Worm (Caenorhabditis elegans): ENCODE data around the gene K02E11.6.

Gene K02E11.6

DNA sequence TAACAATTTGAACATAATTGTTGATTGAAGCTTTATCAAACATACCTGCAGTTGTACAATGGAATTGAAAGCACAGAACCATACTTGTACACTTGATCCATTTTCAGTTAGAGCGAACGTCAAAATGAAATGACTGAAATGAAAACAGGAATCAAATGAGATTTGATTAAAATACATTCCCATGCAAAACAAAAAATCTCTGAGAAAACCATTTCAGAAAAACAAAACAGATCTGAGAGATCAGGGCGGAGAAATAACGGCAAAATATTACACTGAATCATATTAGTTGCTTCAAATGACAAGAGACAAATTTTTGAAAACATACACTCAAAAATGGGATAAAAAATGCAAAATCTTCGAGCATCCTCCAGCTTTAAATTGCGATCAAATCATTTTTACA is 31.2 kb downstream of the K02E11.6 start, which contains the start of gene srt-33:
Gene srt-33 (minus strand): TSS at position 101 of the 400 bp plus-strand sequence.
- TF ChIP-seq drap-1 (GFP tag; optimal IDR thresholded peaks at IDR 0.05) = no peak
- TF ChIP-seq ztf-11 (tag; optimal IDR thresholded peaks at IDR 0.05) = no peak
- no peak for TF ChIP-seq unc-62 (GFP tag; optimal IDR thresholded peaks at IDR 0.05)
- TF ChIP-seq hlh-1 (tag; optimal IDR thresholded peaks at IDR 0.05) = no peak
- TF ChIP-seq sptf-1 (tag; optimal IDR thresholded peaks at IDR 0.05) = no peak
- TF ChIP-seq mab-5 (tag; optimal IDR thresholded peaks at IDR 0.05) = no peak
- TF ChIP-seq blmp-1 (tag; optimal IDR thresholded peaks at IDR 0.05) = no peak
- no peak for TF ChIP-seq pha-4 (tag; optimal IDR thresholded peaks at IDR 0.05)
- no peak for TF ChIP-seq bed-3 (GFP tag; optimal IDR thresholded peaks at IDR 0.05)
- no peak for TF ChIP-seq nhr-12 (tag; optimal IDR thresholded peaks at IDR 0.05)
- TF ChIP-seq nhr-76 (tag; optimal IDR thresholded peaks at IDR 0.05) = no peak

DNA sequence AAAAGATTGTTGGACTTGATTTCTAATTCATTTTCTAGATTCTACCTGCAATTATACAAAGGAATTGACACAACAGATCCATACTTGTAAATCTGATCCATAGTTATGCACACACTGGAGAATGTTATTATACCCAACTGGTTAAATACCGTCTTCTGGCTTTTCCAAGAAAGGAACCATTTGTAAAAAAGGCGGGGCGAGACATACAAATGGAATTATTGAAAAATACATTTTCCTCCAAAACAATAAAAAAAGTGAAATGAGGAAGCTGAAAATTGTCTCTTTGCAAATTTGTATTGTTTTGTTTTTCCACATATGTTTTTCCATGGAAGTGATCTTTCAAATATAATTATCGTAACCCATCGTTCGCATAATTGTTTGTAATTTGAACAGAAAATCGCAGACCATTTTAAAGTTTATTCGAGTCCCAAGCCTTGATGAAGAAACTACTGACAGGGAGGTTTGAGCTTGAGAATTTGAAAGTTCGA is 33.7 kb downstream of the K02E11.6 start, which contains the start of the genes srt-74 and F40G12.9:
Gene srt-74 (minus strand): TSS at position 101 of the 488 bp plus-strand sequence.
Gene F40G12.9 (plus strand): TSS at position 438 of the 488 bp plus-strand sequence.
- no peak for TF ChIP-seq elt-1 (tag; optimal IDR thresholded peaks at IDR 0.05; ENCODE audit: borderline replicate concordance, insufficient read depth)
- no peak for TF ChIP-seq sem-2 (GFP tag; optimal IDR thresholded peaks at IDR 0.05)
- TF ChIP-seq bed-3 (GFP tag; optimal IDR thresholded peaks at IDR 0.05) = no peak
- no peak for TF ChIP-seq ceh-83 (GFP tag; optimal IDR thresholded peaks at IDR 0.05)
- no peak for TF ChIP-seq flh-1 (GFP tag; optimal IDR thresholded peaks at IDR 0.05)

DNA sequence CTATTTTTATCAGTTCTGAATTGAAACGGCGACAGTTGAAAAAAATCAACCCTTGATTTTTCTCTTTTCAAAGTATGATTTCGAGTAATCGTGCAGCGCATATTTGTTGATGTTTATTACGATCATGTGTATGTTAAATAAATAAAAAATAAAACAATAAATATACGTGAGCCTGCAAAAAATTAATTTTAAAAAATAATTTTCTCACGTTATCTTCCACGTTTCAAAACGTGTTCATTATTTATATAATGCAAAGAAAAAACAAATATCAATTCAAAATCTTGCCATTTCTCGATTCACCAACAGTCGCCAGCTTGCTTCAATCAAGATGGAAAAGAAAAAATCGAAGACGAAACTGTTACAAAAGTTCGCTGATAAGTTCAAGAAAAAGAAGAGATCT is 34.6 kb downstream of the K02E11.6 start, which contains the start of gene F40G12.10:
Gene F40G12.10 (plus strand): TSS at position 301 of the 400 bp plus-strand sequence.
- TF ChIP-seq cnd-1 (tag; optimal IDR thresholded peaks at IDR 0.05) (no peak), ceh-43 (GFP tag; optimal IDR thresholded peaks at IDR 0.05) (no peak), nhr-76 (tag; optimal IDR thresholded peaks at IDR 0.05) (no peak), M03D4.4 (tag; optimal IDR thresholded peaks at IDR 0.05) (no peak), ztf-11 (tag; optimal IDR thresholded peaks at IDR 0.05) (no peak), nhr-28 (tag; optimal IDR thresholded peaks at IDR 0.05) (no peak), unc-62 (GFP tag; optimal IDR thresholded peaks at IDR 0.05) (no peak), ham-2 (GFP tag; optimal IDR thresholded peaks at IDR 0.05) (no peak)

DNA sequence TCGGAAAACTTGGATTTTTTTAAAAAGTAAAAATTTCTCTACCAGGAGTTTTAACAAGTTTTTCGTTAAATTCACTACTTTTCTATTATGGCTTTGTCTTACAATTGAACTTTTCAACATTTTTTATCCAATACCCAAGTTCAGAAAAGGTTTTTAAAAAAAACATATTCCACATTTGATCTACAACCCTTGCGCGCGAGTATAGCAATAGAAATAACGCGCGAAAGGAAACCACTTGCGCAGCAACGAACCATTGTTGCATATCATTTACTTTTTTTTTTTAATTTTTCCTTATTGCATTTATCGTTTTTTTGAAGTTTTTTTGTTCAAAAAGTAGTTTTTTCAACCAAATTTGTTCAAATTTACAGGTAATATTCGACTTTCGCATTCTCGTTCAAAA is 37.2 kb downstream of the K02E11.6 start, which contains the start of gene F40G12.11:
Gene F40G12.11 (plus strand): TSS at position 369 of the 400 bp plus-strand sequence.
- TF ChIP-seq ceh-83 (GFP tag; optimal IDR thresholded peaks at IDR 0.05) (no peak), nhr-76 (tag; optimal IDR thresholded peaks at IDR 0.05) (no peak), nhr-28 (tag; optimal IDR thresholded peaks at IDR 0.05) (no peak), lin-32 (GFP tag; optimal IDR thresholded peaks at IDR 0.05) (no peak), flh-1 (GFP tag; optimal IDR thresholded peaks at IDR 0.05) (no peak), ces-1 (GFP tag; optimal IDR thresholded peaks at IDR 0.05) (no peak), elt-3 (tag; optimal IDR thresholded peaks at IDR 0.05) (no peak), drap-1 (GFP tag; optimal IDR thresholded peaks at IDR 0.05) (no peak), nhr-237 (tag; optimal IDR thresholded peaks at IDR 0.05) (no peak), bed-3 (GFP tag; optimal IDR thresholded peaks at IDR 0.05) (no peak), sptf-1 (tag; optimal IDR thresholded peaks at IDR 0.05) (no peak), tbx-8 (GFP tag; optimal IDR thresholded peaks at IDR 0.05) (no peak), M03D4.4 (tag; optimal IDR thresholded peaks at IDR 0.05) (no peak), hlh-1 (tag; optimal IDR thresholded peaks at IDR 0.05) (no peak), lsy-2 (tag; optimal IDR thresholded peaks at IDR 0.05) (no peak), blmp-1 (tag; optimal IDR thresholded peaks at IDR 0.05) (no peak), snpc-4 (tag; optimal IDR thresholded peaks at IDR 0.05) (no peak), lin-13 (tag; optimal IDR thresholded peaks at IDR 0.05) (no peak), sem-2 (GFP tag; optimal IDR thresholded peaks at IDR 0.05) (no peak)

DNA sequence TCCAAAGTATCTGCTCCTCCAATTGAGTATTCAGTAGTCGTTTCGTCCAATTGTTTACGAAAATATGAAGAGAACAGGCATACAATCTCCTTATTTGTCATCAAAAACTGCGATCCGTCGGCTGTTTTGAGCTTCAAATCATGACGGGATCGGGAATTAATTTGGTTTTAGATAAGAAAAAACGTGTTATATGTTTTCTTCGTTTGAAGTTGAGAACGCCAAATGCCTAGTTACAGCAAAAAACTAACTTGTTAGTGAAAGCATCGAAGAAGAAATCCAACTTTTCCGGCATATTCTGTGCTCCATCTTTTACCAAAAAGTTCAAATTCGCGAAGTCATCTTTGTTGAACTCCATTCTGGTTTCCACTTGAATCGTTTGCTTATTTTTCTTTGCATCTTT is 40.8 kb downstream of the K02E11.6 start, which contains the start of gene F14D7.1:
Gene F14D7.1 (minus strand): TSS at position 101 of the 400 bp plus-strand sequence.
- TF ChIP-seq mab-5 (tag; optimal IDR thresholded peaks at IDR 0.05) (no peak), ham-2 (GFP tag; optimal IDR thresholded peaks at IDR 0.05) (no peak), bed-3 (GFP tag; optimal IDR thresholded peaks at IDR 0.05) (no peak), flh-1 (GFP tag; optimal IDR thresholded peaks at IDR 0.05) (no peak), snpc-4 (tag; optimal IDR thresholded peaks at IDR 0.05) (no peak), sem-2 (GFP tag; optimal IDR thresholded peaks at IDR 0.05) (no peak)

DNA sequence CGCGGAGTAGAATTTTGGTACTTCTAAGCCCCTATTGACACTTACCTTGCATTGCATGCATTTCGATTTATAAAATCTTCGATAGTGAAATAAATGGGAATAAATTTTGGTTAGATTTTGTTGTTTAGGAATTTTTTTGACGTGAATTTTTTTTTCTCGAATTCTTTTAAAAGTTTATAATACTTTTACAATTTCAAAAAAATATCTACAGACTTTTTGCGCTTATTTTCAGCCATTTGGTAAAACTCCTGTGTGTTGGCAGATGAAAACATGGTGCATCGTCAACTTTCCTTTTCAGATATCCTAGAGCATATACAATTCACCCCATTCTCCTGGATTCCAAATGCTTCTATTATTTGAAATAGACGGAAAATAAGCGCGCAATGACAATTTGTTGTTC is 42.0 kb downstream of the K02E11.6 start, which contains the start of gene F14D7.18:
Gene F14D7.18 (minus strand): TSS at position 101 of the 400 bp plus-strand sequence.
- TF ChIP-seq sem-2 (GFP tag; optimal IDR thresholded peaks at IDR 0.05) = no peak
